Fruit fly (Drosophila melanogaster) whole organism, embryonic: ENCODE measurements around the gene CG2278.

Source experiments
- Atf3 ChIP-seq: fragments of 200-800 bp; sonication (Bioruptor generic); optimal IDR thresholded peaks from 3 replicates; lab custom pipeline; 2016; ENCODE audit warnings: missing biosample characterization, missing genetic modification characterization
- CG10147 ChIP-seq: fragments of 200-800 bp; sonication (Bioruptor generic); optimal IDR thresholded peaks from 2 replicates; lab custom pipeline; 2019; ENCODE audit warnings: missing biosample characterization, mild to moderate bottlenecking, missing genetic modification characterization, moderate library complexity
- CG1024 ChIP-seq: fragments of 200-800 bp; sonication (Bioruptor generic); IDR thresholded peaks from 2 replicates; pipeline ENCODE4 v1.3.6; 2022; ENCODE audit warnings: missing biosample characterization, missing genetic modification characterization
- CG10321 ChIP-seq: fragments of 200-800 bp; sonication (Bioruptor generic); IDR thresholded peaks from 2 replicates; pipeline ENCODE4 v1.3.6; 2022; ENCODE audit warnings: missing biosample characterization, missing genetic modification characterization
- CG10431 ChIP-seq: fragments of 200-800 bp; sonication (Bioruptor generic); optimal IDR thresholded peaks from 3 replicates; lab custom pipeline; 2018; ENCODE audit warnings: missing biosample characterization, mild to moderate bottlenecking, missing genetic modification characterization
- CG15601 ChIP-seq: fragments of 200-800 bp; sonication (Bioruptor generic); optimal IDR thresholded peaks from 3 replicates; lab custom pipeline; 2019; ENCODE audit warnings: missing biosample characterization, mild to moderate bottlenecking, missing genetic modification characterization, moderate library complexity
- CG17385 ChIP-seq: fragments of 200-800 bp; sonication (Bioruptor generic); optimal IDR thresholded peaks from 3 replicates; lab custom pipeline; 2018; ENCODE audit warnings: missing biosample characterization, mild to moderate bottlenecking, missing genetic modification characterization
- CG2120 ChIP-seq: fragments of 200-800 bp; sonication (Bioruptor generic); optimal IDR thresholded peaks from 3 replicates; lab custom pipeline; 2016; ENCODE audit warnings: missing biosample characterization, missing genetic modification characterization
- CG30403 ChIP-seq: fragments of 200-800 bp; sonication (Bioruptor generic); optimal IDR thresholded peaks from 3 replicates; lab custom pipeline; 2016; ENCODE audit warnings: missing biosample characterization, missing genetic modification characterization
- CG30431 ChIP-seq: fragments of 200-800 bp; sonication (Bioruptor generic); optimal IDR thresholded peaks from 2 replicates; lab custom pipeline; 2017; ENCODE audit warnings: missing biosample characterization, missing genetic modification characterization
- CG3163 ChIP-seq: fragments of 200-800 bp; sonication (Bioruptor generic); optimal IDR thresholded peaks from 3 replicates; lab custom pipeline; 2016; ENCODE audit warnings: missing biosample characterization, missing genetic modification characterization
- CG32532 ChIP-seq: fragments of 200-800 bp; sonication (Bioruptor generic); IDR thresholded peaks from 2 replicates; pipeline ENCODE4 v1.3.6; 2022; ENCODE audit warnings: missing biosample characterization, missing genetic modification characterization
- CG32767 ChIP-seq: fragments of 200-800 bp; sonication (Bioruptor generic); IDR thresholded peaks from 2 replicates; pipeline ENCODE4 v1.3.6; 2022; ENCODE audit warnings: missing biosample characterization, missing genetic modification characterization
- CG3995 ChIP-seq: fragments of 200-800 bp; sonication (Bioruptor generic); optimal IDR thresholded peaks from 3 replicates; lab custom pipeline; 2016; ENCODE audit warnings: missing biosample characterization, missing genetic modification characterization
- CG4328 ChIP-seq: fragments of 200-800 bp; sonication (Bioruptor generic); optimal IDR thresholded peaks from 3 replicates; lab custom pipeline; 2017; ENCODE audit warnings: missing biosample characterization, missing genetic modification reagents, missing genetic modification characterization
- CG4360 ChIP-seq: fragments of 200-800 bp; sonication (Bioruptor generic); IDR thresholded peaks from 2 replicates; pipeline ENCODE4 v1.3.6; 2022; ENCODE audit warnings: missing biosample characterization, missing genetic modification characterization
- CG6765 ChIP-seq: fragments of 200-800 bp; sonication (Bioruptor generic); optimal IDR thresholded peaks from 3 replicates; lab custom pipeline; 2017; ENCODE audit warnings: missing biosample characterization, mild to moderate bottlenecking, missing genetic modification characterization
- CG7745 ChIP-seq: fragments of 200-800 bp; sonication (Bioruptor generic); optimal IDR thresholded peaks from 2 replicates; lab custom pipeline; 2018; ENCODE audit warnings: missing biosample characterization, mild to moderate bottlenecking, missing genetic modification characterization, moderate library complexity
- CG7786 ChIP-seq: fragments of 200-800 bp; sonication (Bioruptor generic); optimal IDR thresholded peaks from 2 replicates; lab custom pipeline; 2016; ENCODE audit warnings: missing biosample characterization, missing genetic modification characterization
- CG8281 ChIP-seq: fragments of 200-800 bp; sonication (Bioruptor generic); optimal IDR thresholded peaks from 2 replicates; lab custom pipeline; 2018; ENCODE audit warnings: missing biosample characterization, mild to moderate bottlenecking, missing genetic modification characterization, moderate library complexity
- CG9437 ChIP-seq: fragments of 200-800 bp; sonication (Bioruptor generic); optimal IDR thresholded peaks from 2 replicates; lab custom pipeline; 2018; ENCODE audit warnings: missing biosample characterization, mild to moderate bottlenecking, missing genetic modification characterization
- Camta ChIP-seq: fragments of 200-800 bp; sonication (Bioruptor generic); optimal IDR thresholded peaks from 2 replicates; lab custom pipeline; 2016; ENCODE audit warnings: missing biosample characterization, missing genetic modification characterization
- Dll ChIP-seq: fragments of 200-800 bp; sonication (Bioruptor generic); IDR thresholded peaks from 4 replicates; pipeline ENCODE4 v1.3.6; 2022; ENCODE audit warnings: missing biosample characterization, missing genetic modification characterization; ENCODE audit not compliant: partially characterized antibody
- Hr39 ChIP-seq: fragments of >200 bp; optimal IDR thresholded peaks from 2 replicates; lab custom pipeline; 2017
- Hr51 ChIP-seq, 2 experiments: fragments of 200-800 bp; sonication (Bioruptor generic); optimal IDR thresholded peaks; 2 replicates in 1 of 2; 3 replicates in 1 of 2; lab custom pipeline; 2016 to 2018; ENCODE audit warnings: missing biosample characterization in 2 of 2, missing genetic modification characterization in 2 of 2, mild to moderate bottlenecking in 1 of 2, moderate library complexity in 1 of 2
- MTF-1 ChIP-seq: fragments of 200-800 bp; sonication (Bioruptor generic); optimal IDR thresholded peaks from 2 replicates; lab custom pipeline; 2018; ENCODE audit warnings: missing biosample characterization, mild to moderate bottlenecking, missing genetic modification characterization, borderline replicate concordance
- NK7.1 ChIP-seq: fragments of 200-800 bp; sonication (Bioruptor generic); optimal IDR thresholded peaks from 3 replicates; lab custom pipeline; 2016; ENCODE audit warnings: missing biosample characterization, missing genetic modification characterization
- Nf-YC ChIP-seq: fragments of 200-800 bp; optimal IDR thresholded peaks from 3 replicates; lab custom pipeline; 2019; ENCODE audit warnings: missing biosample characterization, mild to moderate bottlenecking, missing genetic modification characterization, moderate library complexity
- Sox102F ChIP-seq: fragments of 200-800 bp; sonication (Bioruptor generic); optimal IDR thresholded peaks from 2 replicates; lab custom pipeline; 2018; ENCODE audit warnings: missing biosample characterization, mild to moderate bottlenecking, missing genetic modification characterization, moderate library complexity
- abd-A ChIP-seq: fragments of 200-800 bp; sonication (Bioruptor generic); optimal IDR thresholded peaks from 3 replicates; lab custom pipeline; 2019; ENCODE audit warnings: missing biosample characterization, mild to moderate bottlenecking, missing genetic modification characterization, moderate library complexity
- bigmax ChIP-seq: fragments of 200-800 bp; sonication (Bioruptor generic); optimal IDR thresholded peaks from 2 replicates; lab custom pipeline; 2018; ENCODE audit warnings: missing biosample characterization, mild to moderate bottlenecking, missing genetic modification characterization
- chm ChIP-seq: fragments of 200-800 bp; sonication (Bioruptor generic); IDR thresholded peaks from 2 replicates; pipeline ENCODE4 v1.3.6; 2022; ENCODE audit warnings: missing biosample characterization, missing genetic modification characterization
- corto ChIP-seq: fragments of 200-800 bp; sonication (Bioruptor generic); optimal IDR thresholded peaks from 2 replicates; lab custom pipeline; 2016; ENCODE audit warnings: missing biosample characterization, mild to moderate bottlenecking, missing genetic modification characterization, moderate library complexity
- dati ChIP-seq: fragments of 200-800 bp; sonication (Bioruptor generic); IDR thresholded peaks from 2 replicates; pipeline ENCODE4 v1.3.6; 2022; ENCODE audit warnings: missing biosample characterization, missing genetic modification characterization
- emc ChIP-seq: fragments of 200-800 bp; sonication (Bioruptor generic); optimal IDR thresholded peaks from 2 replicates; lab custom pipeline; 2016; ENCODE audit warnings: missing biosample characterization, missing genetic modification characterization
- ewg ChIP-seq: fragments of 200-800 bp; sonication (Bioruptor generic); optimal IDR thresholded peaks from 3 replicates; lab custom pipeline; 2017; ENCODE audit warnings: mild to moderate bottlenecking, missing biosample characterization, missing genetic modification reagents, missing genetic modification characterization
- gcm2 ChIP-seq: fragments of 200-800 bp; sonication (Bioruptor generic); optimal IDR thresholded peaks from 2 replicates; lab custom pipeline; 2016; ENCODE audit warnings: missing biosample characterization, missing genetic modification characterization
- gem ChIP-seq: fragments of 200-800 bp; sonication (Bioruptor generic); optimal IDR thresholded peaks from 2 replicates; lab custom pipeline; 2019; ENCODE audit warnings: missing biosample characterization, mild to moderate bottlenecking, missing genetic modification characterization, moderate library complexity
- insv ChIP-seq, 2 experiments: fragments of 200-800 bp; sonication (Bioruptor generic); optimal IDR thresholded peaks; 3 replicates each; lab custom pipeline; 2016 to 2018; ENCODE audit warnings: missing biosample characterization in 2 of 2, missing genetic modification characterization in 2 of 2
- lola ChIP-seq, 3 experiments: fragments of >200 bp in 2 of 3; fragments of 200-800 bp in 1 of 3; sonication (Bioruptor generic) in 1 of 3; optimal IDR thresholded peaks; 2 replicates each; lab custom pipeline; 2017 to 2019; ENCODE audit warnings: missing biosample characterization in 3 of 3, missing genetic modification characterization in 3 of 3, mild to moderate bottlenecking in 1 of 3, moderate library complexity in 1 of 3
- lov ChIP-seq, 2 experiments: fragments of 200-800 bp in 1 of 2; fragments of >200 bp in 1 of 2; sonication (Bioruptor generic) in 1 of 2; IDR thresholded peaks in 1 of 2; optimal IDR thresholded peaks in 1 of 2; 2 replicates in 1 of 2; 3 replicates in 1 of 2; pipeline versions ENCODE4 v1.3.6 to Lab custom; 2017 to 2022; ENCODE audit warnings: missing biosample characterization in 1 of 2, missing genetic modification characterization in 1 of 2
- nmo ChIP-seq: fragments of 200-800 bp; sonication (Bioruptor generic); optimal IDR thresholded peaks from 2 replicates; lab custom pipeline; 2018; ENCODE audit warnings: missing biosample characterization, mild to moderate bottlenecking, missing genetic modification characterization, moderate library complexity
- odd ChIP-seq: fragments of 200-800 bp; sonication (Bioruptor generic); optimal IDR thresholded peaks from 2 replicates; lab custom pipeline; 2017; ENCODE audit warnings: missing biosample characterization, mild to moderate bottlenecking, missing genetic modification characterization
- onecut ChIP-seq: fragments of 200-800 bp; sonication (Bioruptor generic); IDR thresholded peaks from 2 replicates; pipeline ENCODE4 v1.3.6; 2022; ENCODE audit warnings: missing biosample characterization, missing genetic modification characterization
- unpg ChIP-seq: fragments of 200-800 bp; sonication (Bioruptor generic); optimal IDR thresholded peaks from 3 replicates; lab custom pipeline; 2018; ENCODE audit warnings: missing biosample characterization, mild to moderate bottlenecking, missing genetic modification characterization, moderate library complexity
- vnd ChIP-seq: fragments of 200-800 bp; sonication (Bioruptor generic); IDR thresholded peaks from 3 replicates; pipeline ENCODE4 v1.3.6; 2022; ENCODE audit warnings: missing biosample characterization, missing genetic modification characterization; ENCODE audit not compliant: partially characterized antibody
- vvl ChIP-seq: fragments of 200-800 bp; sonication (Bioruptor generic); IDR thresholded peaks from 2 replicates; pipeline ENCODE4 v1.3.6; 2022; ENCODE audit warnings: missing biosample characterization, missing genetic modification characterization
- wor ChIP-seq: fragments of 200-800 bp; sonication (Bioruptor generic); IDR thresholded peaks from 2 replicates; pipeline ENCODE4 v1.3.6; 2022; ENCODE audit warnings: missing biosample characterization, missing genetic modification characterization
- zfh1 ChIP-seq: fragments of 200-800 bp; sonication (Bioruptor generic); IDR thresholded peaks from 3 replicates; pipeline ENCODE4 v1.3.6; 2022; ENCODE audit warnings: missing biosample characterization, missing genetic modification characterization

CG2278 gene

DNA sequence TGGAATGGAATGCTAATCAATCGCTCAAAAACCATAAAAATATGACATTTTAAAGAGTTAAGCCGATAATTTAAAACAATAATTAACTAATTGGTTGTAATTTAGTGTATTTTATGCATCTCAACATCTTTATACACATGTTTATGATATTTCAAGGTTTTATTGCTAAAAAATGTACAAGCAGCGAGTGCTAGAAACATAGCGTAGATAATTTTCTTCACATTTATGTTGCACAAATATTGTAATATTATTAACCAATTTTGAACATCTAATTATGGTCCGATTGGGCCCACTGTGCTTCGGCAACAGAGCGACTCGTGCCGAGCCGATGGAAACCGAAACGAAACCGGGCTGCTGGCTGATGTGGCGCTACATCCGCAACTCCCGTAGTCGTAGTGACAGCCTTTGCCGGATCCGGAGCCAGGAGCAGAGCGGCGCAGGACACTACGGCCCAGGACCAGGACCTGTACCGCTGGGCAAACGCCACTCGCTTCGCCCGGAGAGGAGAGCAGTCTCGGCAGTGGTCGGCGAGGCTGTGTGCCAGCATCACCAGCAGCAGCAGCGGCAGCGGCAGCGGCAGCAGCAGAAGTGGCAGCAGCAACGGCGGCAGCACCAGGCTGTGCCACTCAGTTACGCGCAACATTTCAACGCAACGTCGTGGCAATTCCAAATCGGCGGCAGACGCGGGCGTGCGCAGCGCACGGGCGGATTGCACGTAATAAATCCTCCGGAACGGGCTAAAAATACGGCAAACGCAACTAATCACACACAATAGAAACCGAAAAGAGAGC, 8.3 kb upstream of the CG2278 start, which contains the start of gene sdt (continued):
- no peak for TF ChIP-seq unpg (GFP tag; lab: Kevin White, UChicago)
- peak in 1 of 2 experiments; percentile 7 for TF ChIP-seq Hr51 (GFP tag; optimal IDR thresholded peaks at IDR 0.05; lab: Kevin White, UChicago)
- TF ChIP-seq onecut: no peak
- TF ChIP-seq nmo (GFP tag; lab: Kevin White, UChicago): peak; percentile 75
- peak; percentile 45 for TF ChIP-seq ewg (GFP tag; lab: Kevin White, UChicago)
- peak; percentile 15 for TF ChIP-seq CG17385
- TF ChIP-seq vnd (GFP tag; lab: Robert Waterston, UW): no peak
- no peak for TF ChIP-seq MTF-1 (GFP tag; lab: Kevin White, UChicago)
- TF ChIP-seq wor (GFP tag; lab: Robert Waterston, UW): no peak
- TF ChIP-seq Sox102F: peak; percentile 22
- TF ChIP-seq Camta: no peak
- TF ChIP-seq lov (optimal IDR thresholded peaks at IDR 0.05; lab: Kevin White, UChicago): no peak
- no peak for TF ChIP-seq lov (GFP tag; IDR thresholded peaks at IDR 0.05; lab: Robert Waterston, UW)
- no peak for TF ChIP-seq CG32767 (GFP tag; lab: Robert Waterston, UW)
- TF ChIP-seq CG10431: no peak
- TF ChIP-seq CG30431 (GFP tag; lab: Kevin White, UChicago): no peak
- no peak for TF ChIP-seq gcm2 (GFP tag; lab: Kevin White, UChicago)
- no peak for TF ChIP-seq CG10321 (GFP tag; lab: Robert Waterston, UW)
- no peak for TF ChIP-seq vvl (GFP tag; lab: Robert Waterston, UW)
- no peak for TF ChIP-seq CG7786 (GFP tag; lab: Kevin White, UChicago)
- TF ChIP-seq CG8281 (tag; lab: Kevin White, UChicago): no peak
- no peak for TF ChIP-seq CG3995
- TF ChIP-seq emc: no peak
- peak; percentile 37 for TF ChIP-seq gem (tag; lab: Kevin White, UChicago)
- TF ChIP-seq lola (GFP tag; optimal IDR thresholded peaks at IDR 0.05; lab: Kevin White, UChicago): no peak
- TF ChIP-seq chm: peak; percentile 46; the same call in 1 of the 2 replicates
- peak; percentile 43 for TF ChIP-seq CG9437 (GFP tag; lab: Kevin White, UChicago)
- TF ChIP-seq CG4328 (GFP tag; lab: Kevin White, UChicago): no peak
- no peak for TF ChIP-seq Hr39 (lab: Kevin White, UChicago)
- TF ChIP-seq odd (GFP tag; lab: Kevin White, UChicago): no peak
- TF ChIP-seq zfh1 (GFP tag; lab: Robert Waterston, UW): no peak
- no peak for TF ChIP-seq dati (GFP tag; lab: Robert Waterston, UW)
- TF ChIP-seq abd-A (tag; lab: Kevin White, UChicago): peak; percentile 19
- TF ChIP-seq CG3163: no peak
- no peak for TF ChIP-seq CG32532 (GFP tag; lab: Robert Waterston, UW)
- no peak for TF ChIP-seq Atf3 (GFP tag; lab: Kevin White, UChicago)
- TF ChIP-seq CG2120 (GFP tag; lab: Kevin White, UChicago): peak; percentile 8
- TF ChIP-seq CG7745 (tag; lab: Kevin White, UChicago): no peak
- TF ChIP-seq CG10147: no peak
- no peak for TF ChIP-seq Dll (GFP tag; lab: Robert Waterston, UW)
- TF ChIP-seq CG1024 (GFP tag; lab: Robert Waterston, UW): no peak
- no peak for TF ChIP-seq Nf-YC (tag; lab: Kevin White, UChicago)
- TF ChIP-seq CG6765 (GFP tag; lab: Kevin White, UChicago): no peak
- TF ChIP-seq CG4360: no peak
- TF ChIP-seq insv (GFP tag; optimal IDR thresholded peaks at IDR 0.05; lab: Kevin White, UChicago): no peak
- TF ChIP-seq bigmax (GFP tag; lab: Kevin White, UChicago): no peak
- no peak for TF ChIP-seq corto
- TF ChIP-seq CG30403 (GFP tag; lab: Kevin White, UChicago): peak; percentile 36
- no peak for TF ChIP-seq NK7.1 (GFP tag; lab: Kevin White, UChicago)
- no peak for TF ChIP-seq CG15601 (tag; lab: Kevin White, UChicago)
